Fruit fly (Drosophila melanogaster) whole organism, embryonic: ENCODE results near the gene Cyp4d20.

ENCODE experiments used
- Blimp-1 ChIP-seq: fragments of 200-800 bp; sonication (Bioruptor generic); optimal IDR thresholded peaks from 3 replicates; lab custom pipeline; 2018; ENCODE audit warnings: missing biosample characterization, missing genetic modification characterization, mild to moderate bottlenecking, moderate library complexity, missing genetic modification reagents
- CG10267 ChIP-seq: fragments of 200-800 bp; sonication (Bioruptor generic); optimal IDR thresholded peaks from 2 replicates; lab custom pipeline; 2018; ENCODE audit warnings: missing biosample characterization, mild to moderate bottlenecking, missing genetic modification characterization, moderate library complexity
- CG10654 ChIP-seq: fragments of 200-800 bp; sonication (Bioruptor generic); optimal IDR thresholded peaks from 2 replicates; lab custom pipeline; 2016; ENCODE audit warnings: missing biosample characterization, missing genetic modification characterization
- CG10979 ChIP-seq: fragments of 200-800 bp; sonication (Bioruptor generic); optimal IDR thresholded peaks from 2 replicates; lab custom pipeline; 2018; ENCODE audit warnings: missing biosample characterization, mild to moderate bottlenecking, missing genetic modification characterization, moderate library complexity
- CG13123 ChIP-seq: fragments of 200-800 bp; sonication (Bioruptor generic); optimal IDR thresholded peaks from 2 replicates; lab custom pipeline; 2016; ENCODE audit warnings: missing biosample characterization, missing genetic modification characterization
- CG15514 ChIP-seq: fragments of 200-800 bp; sonication (Bioruptor generic); optimal IDR thresholded peaks from 3 replicates; lab custom pipeline; 2017; ENCODE audit warnings: missing biosample characterization, missing genetic modification characterization, mild to moderate bottlenecking, moderate library complexity, missing genetic modification reagents
- CG18599 ChIP-seq: fragments of 200-800 bp; sonication (Bioruptor generic); optimal IDR thresholded peaks from 3 replicates; lab custom pipeline; 2017; ENCODE audit warnings: missing biosample characterization, missing genetic modification characterization, mild to moderate bottlenecking, moderate library complexity, missing genetic modification reagents
- CG30431 ChIP-seq: fragments of 200-800 bp; sonication (Bioruptor generic); optimal IDR thresholded peaks from 2 replicates; lab custom pipeline; 2017; ENCODE audit warnings: missing biosample characterization, missing genetic modification characterization
- CG31365 ChIP-seq: fragments of 200-800 bp; sonication (Bioruptor generic); optimal IDR thresholded peaks from 2 replicates; lab custom pipeline; 2018; ENCODE audit warnings: missing biosample characterization, mild to moderate bottlenecking, missing genetic modification characterization
- CG4282 ChIP-seq: fragments of 200-800 bp; sonication (Bioruptor generic); optimal IDR thresholded peaks from 2 replicates; lab custom pipeline; 2016; ENCODE audit warnings: missing biosample characterization, missing genetic modification characterization
- CG6175 ChIP-seq: fragments of 200-800 bp; sonication (Bioruptor generic); IDR thresholded peaks from 3 replicates; pipeline ENCODE4 v1.3.6; 2022; ENCODE audit warnings: missing biosample characterization, missing genetic modification characterization
- Deaf1 ChIP-seq: fragments of 200-800 bp; optimal IDR thresholded peaks from 3 replicates; lab custom pipeline; 2019; ENCODE audit warnings: missing biosample characterization, mild to moderate bottlenecking, missing genetic modification characterization, moderate library complexity
- Doc3 ChIP-seq: fragments of 200-800 bp; sonication (Bioruptor generic); IDR thresholded peaks from 3 replicates; pipeline ENCODE4 v1.3.6; 2022; ENCODE audit warnings: missing biosample characterization, missing genetic modification characterization; ENCODE audit not compliant: partially characterized antibody
- Drgx ChIP-seq: fragments of 200-800 bp; sonication (Bioruptor generic); IDR thresholded peaks from 2 replicates; pipeline ENCODE4 v1.3.6; 2022; ENCODE audit warnings: missing biosample characterization, missing genetic modification characterization
- Elba2 ChIP-seq: fragments of 200-800 bp; sonication (Bioruptor generic); optimal IDR thresholded peaks from 3 replicates; lab custom pipeline; 2016; ENCODE audit warnings: missing biosample characterization, missing genetic modification characterization
- Ets65A ChIP-seq: fragments of 200-800 bp; sonication (Bioruptor generic); peaks from one replicate; lab custom pipeline; 2016; ENCODE audit warnings: missing biosample characterization, missing genetic modification characterization
- HHEX ChIP-seq: fragments of 200-800 bp; sonication (Bioruptor generic); optimal IDR thresholded peaks from 3 replicates; lab custom pipeline; 2017; ENCODE audit warnings: missing biosample characterization, mild to moderate bottlenecking, missing genetic modification characterization, missing genetic modification reagents
- HLH3B ChIP-seq: fragments of 200-800 bp; sonication (Bioruptor generic); IDR thresholded peaks from 2 replicates; pipeline ENCODE4 v1.3.6; 2022; ENCODE audit warnings: missing biosample characterization, missing genetic modification characterization
- Rx ChIP-seq: fragments of 200-800 bp; sonication (Bioruptor generic); IDR thresholded peaks from 2 replicates; pipeline ENCODE4 v1.3.6; 2022; ENCODE audit warnings: missing biosample characterization, missing genetic modification characterization
- Scr ChIP-seq: fragments of 200-800 bp; sonication (Bioruptor generic); IDR thresholded peaks from 2 replicates; pipeline ENCODE4 v1.3.6; 2022; ENCODE audit warnings: missing biosample characterization, missing genetic modification characterization; ENCODE audit not compliant: partially characterized antibody
- Trl ChIP-seq, 3 experiments: fragments of >200 bp in 2 of 3; fragments of 200-800 bp in 1 of 3; sonication (Bioruptor generic) in 1 of 3; optimal IDR thresholded peaks; 2 replicates in 1 of 3; 3 replicates in 2 of 3; lab custom pipeline; 2016 to 2017; ENCODE audit warnings: missing biosample characterization in 1 of 3, missing genetic modification characterization in 1 of 3
- ara ChIP-seq: fragments of 200-800 bp; sonication (Bioruptor generic); IDR thresholded peaks from 2 replicates; pipeline ENCODE4 v1.3.6; 2022; ENCODE audit warnings: missing biosample characterization, missing genetic modification characterization
- bcd ChIP-seq: fragments of 200-800 bp; sonication (Bioruptor generic); optimal IDR thresholded peaks from 2 replicates; lab custom pipeline; 2017; ENCODE audit warnings: missing biosample characterization, mild to moderate bottlenecking, missing genetic modification characterization
- cad ChIP-seq: fragments of >200 bp; optimal IDR thresholded peaks from 2 replicates; lab custom pipeline; 2017; ENCODE audit warnings: missing biosample characterization, missing genetic modification characterization
- chinmo ChIP-seq: fragments of 200-800 bp; sonication (Bioruptor generic); IDR thresholded peaks from 4 replicates; pipeline ENCODE4 v1.3.6; 2022; ENCODE audit warnings: missing biosample characterization, missing genetic modification characterization; ENCODE audit not compliant: partially characterized antibody
- crol ChIP-seq: fragments of 200-800 bp; sonication (Bioruptor generic); IDR thresholded peaks from 2 replicates; pipeline ENCODE4 v1.3.6; 2022; ENCODE audit warnings: missing biosample characterization, missing genetic modification characterization
- lab ChIP-seq: fragments of 200-800 bp; sonication (Bioruptor generic); optimal IDR thresholded peaks from 3 replicates; lab custom pipeline; 2017; ENCODE audit warnings: missing biosample characterization, missing genetic modification characterization, mild to moderate bottlenecking, moderate library complexity, missing genetic modification reagents
- mam ChIP-seq: fragments of 200-800 bp; sonication (Bioruptor generic); optimal IDR thresholded peaks from 3 replicates; lab custom pipeline; 2016; ENCODE audit warnings: missing biosample characterization, missing genetic modification characterization
- nom ChIP-seq: fragments of 200-800 bp; sonication (Bioruptor generic); optimal IDR thresholded peaks from 2 replicates; lab custom pipeline; 2017; ENCODE audit warnings: missing biosample characterization, missing genetic modification characterization, mild to moderate bottlenecking, moderate library complexity, missing genetic modification reagents
- row ChIP-seq: fragments of 200-800 bp; sonication (Bioruptor generic); IDR thresholded peaks from 3 replicates; pipeline ENCODE4 v1.3.6; 2022; ENCODE audit warnings: missing biosample characterization, missing genetic modification characterization
- run ChIP-seq: fragments of 200-800 bp; sonication (Bioruptor generic); optimal IDR thresholded peaks from 3 replicates; lab custom pipeline; 2018; ENCODE audit warnings: missing biosample characterization, mild to moderate bottlenecking, missing genetic modification characterization
- sens ChIP-seq: fragments of 200-800 bp; sonication (Bioruptor generic); peaks from one replicate; lab custom pipeline; 2016; ENCODE audit warnings: missing biosample characterization, missing genetic modification characterization
- sens-2 ChIP-seq: fragments of 200-800 bp; sonication (Bioruptor generic); IDR thresholded peaks from 2 replicates; pipeline ENCODE4 v1.3.6; 2022; ENCODE audit warnings: missing biosample characterization, missing genetic modification characterization
- seq ChIP-seq: fragments of 200-800 bp; sonication (Bioruptor generic); IDR thresholded peaks from 2 replicates; pipeline ENCODE4 v1.3.6; 2022; ENCODE audit warnings: missing biosample characterization, missing genetic modification characterization
- slou ChIP-seq: fragments of 200-800 bp; sonication (Bioruptor generic); optimal IDR thresholded peaks from 3 replicates; lab custom pipeline; 2016; ENCODE audit warnings: missing biosample characterization, missing genetic modification characterization
- tll ChIP-seq, 2 experiments: fragments of 200-800 bp in 1 of 2; fragments of >200 bp in 1 of 2; sonication (Bioruptor generic) in 1 of 2; optimal IDR thresholded peaks; 2 replicates each; lab custom pipeline; 2017 to 2019; ENCODE audit warnings: missing biosample characterization in 2 of 2, missing genetic modification characterization in 2 of 2, mild to moderate bottlenecking in 1 of 2, moderate library complexity in 1 of 2
- wek ChIP-seq: fragments of 200-800 bp; sonication (Bioruptor generic); optimal IDR thresholded peaks from 3 replicates; lab custom pipeline; 2018; ENCODE audit warnings: missing biosample characterization, mild to moderate bottlenecking, missing genetic modification characterization, moderate library complexity

The Cyp4d20 gene

DNA sequence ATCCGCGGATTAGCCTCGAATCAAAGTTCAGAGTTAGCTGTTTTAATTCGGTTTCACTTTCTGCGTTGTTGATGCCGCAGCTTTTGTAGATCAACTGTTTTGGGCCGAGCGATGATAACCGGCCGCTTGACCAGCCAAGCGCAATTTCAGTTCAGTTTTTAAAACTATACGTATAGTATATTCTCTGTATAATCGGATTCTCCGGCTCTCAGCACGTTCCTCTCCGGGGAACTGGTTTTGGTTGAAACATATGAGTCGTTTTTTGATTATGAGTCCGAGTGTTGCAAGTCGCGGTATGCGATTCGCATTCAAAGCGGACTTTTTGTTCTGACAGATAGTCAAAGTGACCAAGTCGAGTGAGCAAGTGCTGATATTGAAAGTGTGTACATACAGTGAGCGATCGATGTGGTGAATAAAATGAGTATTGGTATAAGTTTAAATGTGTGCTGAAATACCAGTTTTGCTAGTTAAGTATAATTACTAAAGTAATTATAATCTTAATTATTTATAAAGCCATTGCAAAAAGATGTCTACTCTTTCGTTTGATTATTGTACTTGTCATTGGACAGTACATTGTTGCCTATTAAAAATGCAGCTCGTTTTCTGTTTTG, at the start of gene Cyp4d20:
Cyp4d20 (minus strand) TSS at position 100 of the 611 bp plus-strand sequence.
- no peak for TF ChIP-seq cad (GFP tag; lab: Kevin White, UChicago)
- TF ChIP-seq chinmo: peak; percentile 79; the same call in 2 of the 4 replicates
- TF ChIP-seq slou: no peak
- no peak for TF ChIP-seq run
- peak; percentile 54; the same call in 1 of the 3 replicates for TF ChIP-seq CG6175 (GFP tag; lab: Robert Waterston, UW)
- no peak for TF ChIP-seq Scr (GFP tag; lab: Robert Waterston, UW)
- no peak for TF ChIP-seq row (GFP tag; lab: Robert Waterston, UW)
- TF ChIP-seq Trl (optimal IDR thresholded peaks at IDR 0.05; lab: Kevin White, UChicago): peak in 1 of 2 experiments; percentile 15
- TF ChIP-seq Trl (GFP tag; optimal IDR thresholded peaks at IDR 0.05; lab: Kevin White, UChicago): no peak
- TF ChIP-seq lab (GFP tag; lab: Kevin White, UChicago): no peak
- TF ChIP-seq CG4282 (GFP tag; lab: Kevin White, UChicago): no peak
- peak; percentile 5 for TF ChIP-seq CG15514 (GFP tag; lab: Kevin White, UChicago)
- no peak for TF ChIP-seq mam (GFP tag; lab: Kevin White, UChicago)
- no peak for TF ChIP-seq crol (GFP tag; lab: Robert Waterston, UW)
- no peak for TF ChIP-seq CG18599 (GFP tag; lab: Kevin White, UChicago)
- no peak for TF ChIP-seq wek (GFP tag; lab: Kevin White, UChicago)
- peak; percentile 70 for TF ChIP-seq Drgx
- TF ChIP-seq CG10654 (GFP tag; lab: Kevin White, UChicago): no peak
- TF ChIP-seq Ets65A (GFP tag; lab: Kevin White, UChicago): peak; percentile 19
- peak; percentile 9 for TF ChIP-seq nom (GFP tag; lab: Kevin White, UChicago)
- TF ChIP-seq HHEX (GFP tag; lab: Kevin White, UChicago): no peak
- no peak for TF ChIP-seq seq (GFP tag; lab: Robert Waterston, UW)
- no peak for TF ChIP-seq tll (GFP tag; optimal IDR thresholded peaks at IDR 0.05; lab: Kevin White, UChicago)
- TF ChIP-seq HLH3B (GFP tag; lab: Robert Waterston, UW): no peak
- no peak for TF ChIP-seq Elba2 (GFP tag; lab: Kevin White, UChicago)
- no peak for TF ChIP-seq CG30431 (GFP tag; lab: Kevin White, UChicago)
- peak; percentile 31 for TF ChIP-seq Blimp-1
- no peak for TF ChIP-seq CG13123 (GFP tag; lab: Kevin White, UChicago)
- TF ChIP-seq Rx: no peak
- no peak for TF ChIP-seq bcd
- no peak for TF ChIP-seq ara (GFP tag; lab: Robert Waterston, UW)

DNA sequence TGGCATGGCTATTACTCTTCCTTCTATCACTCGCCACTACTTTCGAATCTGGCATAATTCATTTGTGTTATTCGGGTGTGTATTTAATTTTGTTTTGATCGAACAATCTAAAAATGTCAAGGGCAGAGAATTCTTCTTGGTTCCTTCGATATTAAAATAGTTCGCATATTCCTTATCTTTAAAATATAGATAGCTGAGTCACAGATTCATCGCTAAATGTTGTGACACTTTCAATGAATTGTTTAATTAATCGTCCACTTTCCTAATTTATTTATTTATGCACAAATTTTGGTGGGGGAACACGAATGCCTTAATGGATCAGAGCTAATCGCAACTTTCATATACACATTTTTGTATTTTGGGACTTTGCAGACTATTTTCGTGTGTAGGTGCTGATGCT, 48.6 kb upstream of the Cyp4d20 start, which contains the start of gene CG32295:
CG32295 (minus strand) TSS at position 101 of the 400 bp plus-strand sequence.
- no peak for TF ChIP-seq CG31365 (tag; lab: Kevin White, UChicago)
- no peak for TF ChIP-seq CG10267 (tag; lab: Kevin White, UChicago)
- TF ChIP-seq sens-2 (GFP tag; lab: Robert Waterston, UW): no peak

DNA sequence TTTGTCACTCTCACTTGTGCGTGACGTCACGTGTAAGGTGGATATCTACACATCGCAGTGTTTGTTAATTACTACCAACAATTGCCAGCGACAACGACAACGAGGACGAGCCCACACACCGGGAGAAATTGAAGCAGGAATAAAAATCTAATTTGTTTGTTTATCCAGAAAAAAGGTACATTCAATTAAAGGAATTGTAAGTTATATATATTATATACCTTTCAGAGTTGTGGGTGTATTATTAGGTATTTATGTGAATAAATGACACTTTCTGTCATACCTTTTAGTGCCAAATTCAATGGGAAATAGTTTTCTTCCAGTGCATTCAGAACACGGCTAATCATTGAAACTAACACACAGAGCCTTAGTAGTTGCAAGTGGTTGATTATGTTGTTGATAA, 36.9 kb upstream of the Cyp4d20 start:
- TF ChIP-seq CG10979 (tag; lab: Kevin White, UChicago) (no peak), chinmo (0 out of 4 replicates have a peak, but pooled peaks have one; percentile 11), Deaf1 (no peak), Doc3 (GFP tag; lab: Robert Waterston, UW) (no peak), sens (peak; percentile 74)
